Worm (Caenorhabditis elegans): ENCODE results near the gene clec-141.

- TF ChIP-seq pqm-1 (tag; optimal IDR thresholded peaks at IDR 0.05), result no peak
- no peak for TF ChIP-seq ceh-9 (tag; optimal IDR thresholded peaks at IDR 0.05)
- no peak for TF ChIP-seq elt-2 (tag; optimal IDR thresholded peaks at IDR 0.05)
- TF ChIP-seq ceh-14 (tag; optimal IDR thresholded peaks at IDR 0.05), result no peak
- TF ChIP-seq unc-55 (GFP tag; optimal IDR thresholded peaks at IDR 0.05), result no peak
- no peak for TF ChIP-seq nhr-11 (tag; optimal IDR thresholded peaks at IDR 0.05)
- TF ChIP-seq dmd-4 (tag; optimal IDR thresholded peaks at IDR 0.05; ENCODE audit: borderline replicate concordance), result no peak
- no peak for TF ChIP-seq ets-4 (tag; optimal IDR thresholded peaks at IDR 0.05)
- no peak for TF ChIP-seq pros-1 (tag; optimal IDR thresholded peaks at IDR 0.05)
Observed at ce11 chrII:5384282-5384681, 23.2 kb downstream of the clec-141 start.
